Worm (Caenorhabditis elegans) whole organism, L4 larva: Measurements from ENCODE around the gene K11H3.5.

Experiments used
- F10B5.3 ChIP-seq: sonication (generic microtip); optimal IDR thresholded peaks from 2 replicates; lab custom pipeline; 2016; ENCODE audit warnings: mild to moderate bottlenecking, missing genetic modification characterization, missing compliant biosample characterization
- R02D3.7 ChIP-seq: fragments of 150-350 bp; sonication (generic microtip); optimal IDR thresholded peaks from 3 replicates; lab custom pipeline; 2014; ENCODE audit warnings: missing biosample characterization, missing genetic modification characterization
- Y105C5A.15 ChIP-seq: fragments of 200-800 bp; sonication (Bioruptor generic); IDR thresholded peaks from 2 replicates; pipeline ENCODE4 v1.3.6; 2022; ENCODE audit warnings: missing genetic modification characterization, missing compliant biosample characterization
- Y5F2A.4 ChIP-seq: fragments of 200-800 bp; sonication (Bioruptor generic); optimal IDR thresholded peaks from 2 replicates; lab custom pipeline; 2018; ENCODE audit warnings: mild to moderate bottlenecking, missing genetic modification characterization, missing compliant biosample characterization
- Y75B8A.6 ChIP-seq: fragments of 200-800 bp; sonication (Bioruptor generic); IDR thresholded peaks from 2 replicates; pipeline ENCODE4 v1.3.6; 2022; ENCODE audit warnings: missing genetic modification reagents, missing genetic modification characterization, missing compliant biosample characterization
- ZK337.2 ChIP-seq: fragments of 200-800 bp; sonication (Bioruptor generic); IDR thresholded peaks from 2 replicates; pipeline ENCODE4 v1.3.6; 2022; ENCODE audit warnings: missing genetic modification reagents, missing genetic modification characterization, missing compliant biosample characterization
- ZK546.5 ChIP-seq, 2 experiments: sonication (generic microtip); optimal IDR thresholded peaks; 2 replicates each; lab custom pipeline; 2017; ENCODE audit warnings: missing biosample characterization in 2 of 2, missing genetic modification characterization in 2 of 2
- ama-1 ChIP-seq: fragments of 150-350 bp; optimal IDR thresholded peaks from 2 replicates; lab custom pipeline; 2014; ENCODE audit warnings: inconsistent platforms, mixed read lengths
- attf-4 ChIP-seq: sonication (generic microtip); optimal IDR thresholded peaks from 3 replicates; lab custom pipeline; 2017; ENCODE audit warnings: missing biosample characterization, missing genetic modification characterization
- ceh-20 ChIP-seq: fragments of 200-800 bp; sonication (Bioruptor generic); IDR thresholded peaks from 2 replicates; pipeline ENCODE4 v1.3.6; 2022; ENCODE audit warnings: missing genetic modification reagents, missing genetic modification characterization, missing compliant biosample characterization
- ceh-28 ChIP-seq: fragments of 150-350 bp; optimal IDR thresholded peaks from 2 replicates; lab custom pipeline; 2014; ENCODE audit warnings: missing biosample characterization, missing genetic modification reagents, missing genetic modification characterization
- ceh-44 ChIP-seq: fragments of 200-800 bp; sonication (Bioruptor generic); IDR thresholded peaks from 2 replicates; pipeline ENCODE4 v1.3.6; 2022; ENCODE audit warnings: missing genetic modification reagents, missing genetic modification characterization, missing compliant biosample characterization
- ceh-62 ChIP-seq: sonication (generic microtip); optimal IDR thresholded peaks from 2 replicates; lab custom pipeline; 2017; ENCODE audit warnings: missing biosample characterization, missing genetic modification characterization
- ces-1 ChIP-seq: fragments of 150-350 bp; sonication (generic microtip); optimal IDR thresholded peaks from 4 replicates; lab custom pipeline; 2014; ENCODE audit warnings: missing biosample characterization, missing genetic modification reagents, missing genetic modification characterization
- dmd-6 ChIP-seq: fragments of 200-800 bp; sonication (Bioruptor generic); IDR thresholded peaks from 2 replicates; pipeline ENCODE4 v1.3.6; 2022; ENCODE audit warnings: missing genetic modification reagents, missing genetic modification characterization, missing compliant biosample characterization
- dmd-8 ChIP-seq: fragments of 200-800 bp; sonication (Bioruptor generic); IDR thresholded peaks from 2 replicates; pipeline ENCODE4 v1.3.6; 2022; ENCODE audit warnings: missing genetic modification characterization, missing compliant biosample characterization
- dpl-1 ChIP-seq: fragments of 150-350 bp; optimal IDR thresholded peaks from 2 replicates; lab custom pipeline; 2014; ENCODE audit warnings: missing biosample characterization, missing genetic modification reagents, missing genetic modification characterization
- egl-27 ChIP-seq: sonication (generic microtip); optimal IDR thresholded peaks from 3 replicates; lab custom pipeline; 2017; ENCODE audit warnings: missing biosample characterization, missing genetic modification reagents, missing genetic modification characterization
- fkh-10 ChIP-seq: fragments of 150-350 bp; optimal IDR thresholded peaks from 2 replicates; lab custom pipeline; 2014; ENCODE audit warnings: missing biosample characterization, missing genetic modification reagents, missing genetic modification characterization
- gei-8 ChIP-seq: fragments of 200-800 bp; sonication (Bioruptor generic); optimal IDR thresholded peaks from 2 replicates; lab custom pipeline; 2018; ENCODE audit warnings: mild to moderate bottlenecking, missing genetic modification characterization, missing compliant biosample characterization
- hlh-11 ChIP-seq: fragments of 200-800 bp; sonication (Bioruptor generic); optimal IDR thresholded peaks from 2 replicates; lab custom pipeline; 2018; ENCODE audit warnings: mild to moderate bottlenecking, missing genetic modification characterization, missing compliant biosample characterization
- hlh-30 ChIP-seq: sonication (generic microtip); optimal IDR thresholded peaks from 2 replicates; lab custom pipeline; 2017; ENCODE audit warnings: antibody characterized with exemption, mild to moderate bottlenecking, missing genetic modification characterization, missing compliant biosample characterization; ENCODE audit not compliant: insufficient read depth
- jun-1 ChIP-seq: fragments of 150-350 bp; optimal IDR thresholded peaks from 2 replicates; lab custom pipeline; 2014; ENCODE audit warnings: missing biosample characterization, missing genetic modification reagents, missing genetic modification characterization
- lin-13 ChIP-seq: fragments of 150-350 bp; optimal IDR thresholded peaks from 2 replicates; lab custom pipeline; 2014; ENCODE audit warnings: missing biosample characterization, missing genetic modification reagents, missing genetic modification characterization
- lin-15B ChIP-seq: fragments of 150-350 bp; sonication (generic microtip); optimal IDR thresholded peaks from 3 replicates; lab custom pipeline; 2014; ENCODE audit warnings: missing biosample characterization, missing genetic modification characterization
- lin-29 ChIP-seq: fragments of 200-800 bp; sonication (Bioruptor generic); IDR thresholded peaks from 2 replicates; pipeline ENCODE4 v1.3.6; 2022; ENCODE audit warnings: missing genetic modification reagents, missing genetic modification characterization, missing compliant biosample characterization
- lin-38 ChIP-seq: fragments of 200-800 bp; sonication (Bioruptor generic); IDR thresholded peaks from 2 replicates; pipeline ENCODE4 v1.3.6; 2022; ENCODE audit warnings: missing genetic modification reagents, missing genetic modification characterization, missing compliant biosample characterization
- lin-39 ChIP-seq: fragments of 150-350 bp; optimal IDR thresholded peaks from 2 replicates; lab custom pipeline; 2014; ENCODE audit warnings: missing biosample characterization, missing genetic modification reagents, missing genetic modification characterization
- madf-9 ChIP-seq: fragments of 200-800 bp; sonication (Bioruptor generic); conservative IDR thresholded peaks from 2 replicates; pipeline ENCODE4 v1.3.6; 2022; ENCODE audit warnings: missing genetic modification reagents, missing genetic modification characterization, missing compliant biosample characterization
- mdt-29 ChIP-seq: fragments of 200-800 bp; sonication (Bioruptor generic); IDR thresholded peaks from 2 replicates; pipeline ENCODE4 v1.3.6; 2022; ENCODE audit warnings: missing genetic modification reagents, missing genetic modification characterization, missing compliant biosample characterization
- mxl-3 ChIP-seq: fragments of 200-800 bp; sonication (Bioruptor generic); optimal IDR thresholded peaks from 2 replicates; lab custom pipeline; 2018; ENCODE audit warnings: mild to moderate bottlenecking, missing genetic modification characterization, missing compliant biosample characterization
- nhr-102 ChIP-seq: sonication (generic microtip); optimal IDR thresholded peaks from 2 replicates; lab custom pipeline; 2016; ENCODE audit warnings: mild to moderate bottlenecking, missing genetic modification characterization, moderate library complexity, missing compliant biosample characterization
- nhr-11 ChIP-seq: fragments of 150-350 bp; optimal IDR thresholded peaks from 2 replicates; lab custom pipeline; 2014; ENCODE audit warnings: missing biosample characterization, missing genetic modification characterization
- nhr-237 ChIP-seq: sonication (generic microtip); optimal IDR thresholded peaks from 2 replicates; lab custom pipeline; 2017; ENCODE audit warnings: missing biosample characterization, missing genetic modification characterization
- nhr-25 ChIP-seq: sonication (generic microtip); optimal IDR thresholded peaks from 2 replicates; lab custom pipeline; 2017; ENCODE audit warnings: missing genetic modification characterization, mild to moderate bottlenecking, missing compliant biosample characterization, antibody characterized with exemption, moderate library complexity, borderline replicate concordance; ENCODE audit not compliant: insufficient read depth
- nhr-48 ChIP-seq: sonication (generic microtip); optimal IDR thresholded peaks from 2 replicates; lab custom pipeline; 2016; ENCODE audit warnings: mild to moderate bottlenecking, missing genetic modification characterization, missing compliant biosample characterization
- nhr-77 ChIP-seq: fragments of 150-350 bp; optimal IDR thresholded peaks from 2 replicates; lab custom pipeline; 2014; ENCODE audit warnings: missing biosample characterization, missing genetic modification characterization
- pha-4 ChIP-seq, 2 experiments: fragments of 150-350 bp in 1 of 2; fragments of 200-800 bp in 1 of 2; sonication (Bioruptor generic) in 1 of 2; IDR thresholded peaks in 1 of 2; optimal IDR thresholded peaks in 1 of 2; 2 replicates each; pipeline versions ENCODE4 v1.3.6 to Lab custom; 2014 to 2022; ENCODE audit warnings: missing genetic modification characterization in 2 of 2, missing genetic modification reagents in 2 of 2, missing biosample characterization in 1 of 2, missing compliant biosample characterization in 1 of 2
- saeg-2 ChIP-seq: fragments of 200-800 bp; sonication (Bioruptor generic); IDR thresholded peaks from 2 replicates; pipeline ENCODE4 v1.3.6; 2022; ENCODE audit warnings: missing genetic modification reagents, missing genetic modification characterization, missing compliant biosample characterization
- sdz-12 ChIP-seq: fragments of 200-800 bp; sonication (Bioruptor generic); optimal IDR thresholded peaks from 2 replicates; lab custom pipeline; 2018; ENCODE audit warnings: mild to moderate bottlenecking, missing genetic modification characterization, missing compliant biosample characterization
- set-16 ChIP-seq: fragments of 200-800 bp; sonication (Bioruptor generic); IDR thresholded peaks from 2 replicates; pipeline ENCODE4 v1.3.6; 2022; ENCODE audit warnings: missing genetic modification reagents, missing genetic modification characterization, missing compliant biosample characterization
- skn-1 ChIP-seq: fragments of 150-350 bp; optimal IDR thresholded peaks from 2 replicates; lab custom pipeline; 2014; ENCODE audit warnings: missing biosample characterization, missing genetic modification characterization
- snpc-1.2 ChIP-seq: fragments of 200-800 bp; sonication (Bioruptor generic); IDR thresholded peaks from 2 replicates; pipeline ENCODE4 v1.3.6; 2022; ENCODE audit warnings: missing genetic modification reagents, missing genetic modification characterization, missing compliant biosample characterization
- spr-3 ChIP-seq: fragments of 200-800 bp; sonication (Bioruptor generic); optimal IDR thresholded peaks from 2 replicates; lab custom pipeline; 2018; ENCODE audit warnings: mild to moderate bottlenecking, missing genetic modification characterization, missing compliant biosample characterization
- unc-130 ChIP-seq: sonication (generic microtip); optimal IDR thresholded peaks from 2 replicates; lab custom pipeline; 2016; ENCODE audit warnings: missing genetic modification reagents, missing genetic modification characterization, missing compliant biosample characterization
- unc-39 ChIP-seq: sonication (generic microtip); optimal IDR thresholded peaks from 2 replicates; lab custom pipeline; 2017; ENCODE audit warnings: missing biosample characterization, missing genetic modification characterization
- zip-11 ChIP-seq: fragments of 200-800 bp; sonication (Bioruptor generic); IDR thresholded peaks from 2 replicates; pipeline ENCODE4 v1.3.6; 2022; ENCODE audit warnings: missing genetic modification characterization, missing compliant biosample characterization
- ztf-7 ChIP-seq: fragments of 150-350 bp; optimal IDR thresholded peaks from 2 replicates; lab custom pipeline; 2014; ENCODE audit warnings: missing biosample characterization, missing genetic modification characterization

Gene K11H3.5

ce11 chrIII:9825073-9825828 lies 18.3 kb upstream of the K11H3.5 start, which contains the start of gene ZK632.9 (continued):
- TF ChIP-seq mdt-29 (GFP tag; lab: Robert Waterston, UW) (no peak), Y105C5A.15 (0 out of 2 replicates have a peak, but pooled peaks have one; percentile 25), ceh-44 (GFP tag; lab: Robert Waterston, UW) (no peak), lin-39 (tag; lab: Kevin White, UChicago) (no peak), nhr-11 (no peak), saeg-2 (no peak), nhr-25 (tag; lab: Kevin White, UChicago) (no peak), set-16 (GFP tag; lab: Robert Waterston, UW) (0 out of 2 replicates have a peak, but pooled peaks have one; percentile 16)

- no peak for TF ChIP-seq fkh-10 (GFP tag; lab: Kevin White, UChicago)
- no peak for TF ChIP-seq Y5F2A.4
- no peak for TF ChIP-seq ztf-7
- TF ChIP-seq ama-1 (lab: Kevin White, UChicago), result peak; percentile 66
- no peak for TF ChIP-seq dmd-8 (GFP tag; lab: Robert Waterston, UW)
- no peak for TF ChIP-seq ZK546.5 (tag; optimal IDR thresholded peaks at IDR 0.05; lab: Kevin White, UChicago)
- peak; percentile 62; the same call in 1 of the 2 replicates for TF ChIP-seq pha-4 (GFP tag; IDR thresholded peaks at IDR 0.05; lab: Robert Waterston, UW)
- no peak for TF ChIP-seq pha-4 (tag; optimal IDR thresholded peaks at IDR 0.05; lab: Kevin White, UChicago)
- TF ChIP-seq nhr-77 (tag; lab: Kevin White, UChicago), result peak; percentile 55
- TF ChIP-seq hlh-11 (tag; lab: Kevin White, UChicago), result peak; percentile 73
- no peak for TF ChIP-seq F10B5.3 (tag; lab: Kevin White, UChicago)
- TF ChIP-seq nhr-102, result peak; percentile 2
- peak; percentile 92 for TF ChIP-seq hlh-30 (tag; lab: Kevin White, UChicago)
- TF ChIP-seq spr-3 (GFP tag; lab: Kevin White, UChicago), result no peak
- TF ChIP-seq unc-130 (GFP tag; lab: Kevin White, UChicago), result no peak
- TF ChIP-seq jun-1 (tag; lab: Kevin White, UChicago), result no peak
- TF ChIP-seq lin-38, result peak; percentile 62
- TF ChIP-seq lin-13 (GFP tag; lab: Kevin White, UChicago), result peak; percentile 5
- peak; percentile 21 for TF ChIP-seq mxl-3 (GFP tag; lab: Kevin White, UChicago)
- TF ChIP-seq nhr-48, result no peak
- no peak for TF ChIP-seq attf-4 (tag; lab: Kevin White, UChicago)
- TF ChIP-seq nhr-237 (tag; lab: Kevin White, UChicago), result no peak
- no peak for TF ChIP-seq ZK337.2 (GFP tag; lab: Robert Waterston, UW)
- no peak for TF ChIP-seq unc-39 (tag; lab: Kevin White, UChicago)
- TF ChIP-seq nhr-25 (tag; lab: Kevin White, UChicago), result no peak
- no peak for TF ChIP-seq egl-27
- 0 out of 2 replicates have a peak, but pooled peaks have one; percentile 49 for TF ChIP-seq Y75B8A.6 (GFP tag; lab: Robert Waterston, UW)
- TF ChIP-seq snpc-1.2, result no peak
- TF ChIP-seq ceh-28 (tag; lab: Kevin White, UChicago), result no peak
- TF ChIP-seq skn-1 (tag; lab: Kevin White, UChicago), result no peak
- TF ChIP-seq madf-9 (GFP tag; lab: Robert Waterston, UW), result no peak
- TF ChIP-seq dpl-1 (GFP tag; lab: Kevin White, UChicago), result peak; percentile 5
- TF ChIP-seq ces-1, result no peak
- TF ChIP-seq sdz-12, result no peak
- TF ChIP-seq ceh-20 (GFP tag; lab: Robert Waterston, UW), result peak; percentile 56; the same call in 1 of the 2 replicates
- TF ChIP-seq mdt-29 (GFP tag; lab: Robert Waterston, UW), result 0 out of 2 replicates have a peak, but pooled peaks have one; percentile 45
- no peak for TF ChIP-seq lin-29 (GFP tag; lab: Robert Waterston, UW)
- TF ChIP-seq R02D3.7 (tag; lab: Kevin White, UChicago), result no peak
- peak; percentile 21; the same call in 1 of the 2 replicates for TF ChIP-seq dmd-6 (GFP tag; lab: Robert Waterston, UW)
- no peak for TF ChIP-seq gei-8
- no peak for TF ChIP-seq zip-11 (GFP tag; lab: Robert Waterston, UW)
- no peak for TF ChIP-seq ceh-62
- no peak for TF ChIP-seq lin-15B (tag; lab: Kevin White, UChicago)
Measured at ce11 chrIII:9826005-9826404, 17.6 kb upstream of the K11H3.5 start.
